Worm (Caenorhabditis elegans) whole organism, late embryonic: Measurements from ENCODE around the gene E04F6.9.

ENCODE experiments used
- C38D4.7 ChIP-seq: fragments of 200-800 bp; sonication (Bioruptor generic); optimal IDR thresholded peaks from 2 replicates; lab custom pipeline; 2018; ENCODE audit warnings: mild to moderate bottlenecking, missing genetic modification characterization, moderate library complexity, missing compliant biosample characterization
- F13H6.1 ChIP-seq: sonication (generic microtip); optimal IDR thresholded peaks from 2 replicates; lab custom pipeline; 2016; ENCODE audit warnings: missing genetic modification characterization, missing compliant biosample characterization
- K02D7.2 ChIP-seq: sonication (generic microtip); optimal IDR thresholded peaks from 2 replicates; lab custom pipeline; 2017; ENCODE audit warnings: mild to moderate bottlenecking, missing genetic modification characterization, missing compliant biosample characterization
- K09A11.1 ChIP-seq: sonication (generic microtip); optimal IDR thresholded peaks from 2 replicates; lab custom pipeline; 2017; ENCODE audit warnings: antibody characterized with exemption, mild to moderate bottlenecking, missing genetic modification characterization, missing compliant biosample characterization; ENCODE audit not compliant: insufficient read depth
- Y22D7AL.16 ChIP-seq: sonication (generic microtip); optimal IDR thresholded peaks from 2 replicates; lab custom pipeline; 2016; ENCODE audit warnings: missing genetic modification characterization, missing compliant biosample characterization
- ceh-19 ChIP-seq: fragments of 200-800 bp; sonication (Bioruptor generic); optimal IDR thresholded peaks from 2 replicates; lab custom pipeline; 2018; ENCODE audit warnings: mild to moderate bottlenecking, missing genetic modification characterization, missing compliant biosample characterization
- ceh-2 ChIP-seq: sonication (generic microtip); optimal IDR thresholded peaks from 2 replicates; lab custom pipeline; 2016; ENCODE audit warnings: missing genotype, missing genetic modification characterization, missing compliant biosample characterization
- ceh-22 ChIP-seq: sonication (generic microtip); optimal IDR thresholded peaks from 2 replicates; lab custom pipeline; 2017; ENCODE audit warnings: missing biosample characterization, missing genetic modification characterization
- ceh-24 ChIP-seq: sonication (generic microtip); optimal IDR thresholded peaks from 2 replicates; lab custom pipeline; 2016; ENCODE audit warnings: mild to moderate bottlenecking, missing genetic modification characterization, missing compliant biosample characterization
- ceh-31 ChIP-seq: sonication (generic microtip); optimal IDR thresholded peaks from 2 replicates; lab custom pipeline; 2016; ENCODE audit warnings: missing genetic modification characterization, missing compliant biosample characterization
- ceh-6 ChIP-seq: fragments of 200-800 bp; sonication (Bioruptor generic); optimal IDR thresholded peaks from 2 replicates; lab custom pipeline; 2018; ENCODE audit warnings: mild to moderate bottlenecking, missing genetic modification characterization, missing compliant biosample characterization
- dmd-4 ChIP-seq: sonication (generic microtip); optimal IDR thresholded peaks from 2 replicates; lab custom pipeline; 2016; ENCODE audit warnings: borderline replicate concordance, missing genetic modification characterization, missing compliant biosample characterization
- dve-1 ChIP-seq: sonication (generic microtip); optimal IDR thresholded peaks from 2 replicates; lab custom pipeline; 2017; ENCODE audit warnings: antibody characterized with exemption, mild to moderate bottlenecking, missing genetic modification characterization, missing compliant biosample characterization
- elt-2 ChIP-seq: sonication (generic microtip); optimal IDR thresholded peaks from 2 replicates; lab custom pipeline; 2016; ENCODE audit warnings: missing genetic modification reagents, missing genetic modification characterization, missing compliant biosample characterization
- elt-4 ChIP-seq: sonication (generic microtip); optimal IDR thresholded peaks from 2 replicates; lab custom pipeline; 2016; ENCODE audit warnings: missing genetic modification characterization, missing compliant biosample characterization
- fax-1 ChIP-seq: sonication (generic microtip); optimal IDR thresholded peaks from 2 replicates; lab custom pipeline; 2016; ENCODE audit warnings: missing genotype, missing genetic modification characterization, missing compliant biosample characterization
- fkh-6 ChIP-seq: sonication (generic microtip); optimal IDR thresholded peaks from 2 replicates; lab custom pipeline; 2016; ENCODE audit warnings: missing genetic modification characterization, missing compliant biosample characterization
- hlh-8 ChIP-seq: sonication (generic microtip); optimal IDR thresholded peaks from 2 replicates; lab custom pipeline; 2016; ENCODE audit warnings: missing genotype, missing genetic modification characterization, missing compliant biosample characterization
- nhr-232 ChIP-seq: sonication (generic microtip); optimal IDR thresholded peaks from 2 replicates; lab custom pipeline; 2016; ENCODE audit warnings: missing genetic modification characterization, missing compliant biosample characterization
- npax-4 ChIP-seq: sonication (generic microtip); optimal IDR thresholded peaks from 2 replicates; lab custom pipeline; 2016; ENCODE audit warnings: missing genetic modification characterization, missing compliant biosample characterization
- odd-2 ChIP-seq: sonication (generic microtip); optimal IDR thresholded peaks from 2 replicates; lab custom pipeline; 2017; ENCODE audit warnings: antibody characterized with exemption, mild to moderate bottlenecking, missing genetic modification characterization, missing compliant biosample characterization
- pag-3 ChIP-seq: sonication (generic microtip); optimal IDR thresholded peaks from 2 replicates; lab custom pipeline; 2016; ENCODE audit warnings: missing compliant biosample characterization, missing genetic modification characterization, borderline replicate concordance
- pax-1 ChIP-seq: fragments of 150-350 bp; optimal IDR thresholded peaks from 2 replicates; lab custom pipeline; 2014; ENCODE audit warnings: missing biosample characterization, missing genetic modification characterization
- sdc-2 ChIP-seq: sonication (generic microtip); optimal IDR thresholded peaks from 2 replicates; lab custom pipeline; 2016; ENCODE audit warnings: missing genotype, missing genetic modification characterization, missing compliant biosample characterization
- tbx-2 ChIP-seq: sonication (generic microtip); optimal IDR thresholded peaks from 2 replicates; lab custom pipeline; 2016; ENCODE audit warnings: missing genetic modification characterization, missing compliant biosample characterization
- tbx-7 ChIP-seq: sonication (generic microtip); optimal IDR thresholded peaks from 2 replicates; lab custom pipeline; 2016; ENCODE audit warnings: missing genotype, missing genetic modification characterization, missing compliant biosample characterization
- ttx-3 ChIP-seq: sonication (generic microtip); optimal IDR thresholded peaks from 2 replicates; lab custom pipeline; 2016; ENCODE audit warnings: missing genetic modification reagents, missing genetic modification characterization, missing compliant biosample characterization
- unc-3 ChIP-seq, 2 experiments: fragments of 200-800 bp in 1 of 2; sonication (Bioruptor generic) in 1 of 2; sonication (generic microtip) in 1 of 2; conservative IDR thresholded peaks in 1 of 2; optimal IDR thresholded peaks in 1 of 2; 2 replicates each; pipeline versions ENCODE4 v1.3.6 to Lab custom; 2016 to 2022; ENCODE audit warnings: missing compliant biosample characterization in 2 of 2, missing genetic modification characterization in 2 of 2, missing genetic modification reagents in 1 of 2
- unc-55 ChIP-seq: sonication (generic microtip); optimal IDR thresholded peaks from 2 replicates; lab custom pipeline; 2017; ENCODE audit warnings: missing biosample characterization, missing genetic modification reagents, missing genetic modification characterization
- unc-86 ChIP-seq: sonication (generic microtip); optimal IDR thresholded peaks from 2 replicates; lab custom pipeline; 2016; ENCODE audit warnings: missing genetic modification characterization, missing compliant biosample characterization

The E04F6.9 gene

DNA sequence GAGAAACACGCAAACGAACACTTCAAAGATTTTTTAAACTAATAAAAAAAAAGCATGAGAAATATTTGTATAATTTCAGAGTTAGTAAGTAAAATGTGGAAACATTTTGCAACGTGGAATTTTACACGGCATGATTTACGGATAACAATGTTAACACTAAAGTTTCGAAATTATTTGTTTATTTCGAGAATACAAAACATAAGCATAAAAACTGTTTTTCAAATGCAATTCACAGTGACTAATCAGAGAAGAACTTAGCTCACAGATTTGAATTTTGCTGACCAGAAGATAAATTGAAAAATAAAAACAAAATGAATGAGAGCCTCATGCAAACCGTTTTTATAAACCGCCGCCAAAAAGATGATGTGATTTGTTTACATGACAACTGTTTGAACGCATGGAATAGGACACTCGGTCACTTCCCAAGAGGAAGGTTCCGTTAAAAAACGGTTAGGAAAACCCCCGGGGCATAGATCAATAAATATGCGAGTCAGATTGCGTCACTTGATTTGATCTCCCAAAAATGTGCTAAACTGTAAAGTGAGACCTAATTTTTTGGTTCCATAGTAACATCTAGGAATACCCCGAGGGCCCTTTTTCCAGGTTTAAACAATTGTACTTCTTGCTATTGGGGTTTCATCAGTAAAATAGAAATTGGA, 14.0 kb upstream of the E04F6.9 start, which contains the start of gene clh-3:
TSS of gene clh-3 (minus strand) at position 51 of the 659 bp plus-strand sequence.
- TF ChIP-seq ceh-24 (tag; lab: Kevin White, UChicago), result no peak
- no peak for TF ChIP-seq unc-3 (GFP tag; conservative IDR thresholded peaks at IDR 0.05; lab: Robert Waterston, UW)
- TF ChIP-seq unc-3 (tag; optimal IDR thresholded peaks at IDR 0.05; lab: Kevin White, UChicago), result no peak
- no peak for TF ChIP-seq ceh-2 (tag; lab: Kevin White, UChicago)
- no peak for TF ChIP-seq fkh-6 (tag; lab: Kevin White, UChicago)
- TF ChIP-seq ceh-31 (tag; lab: Kevin White, UChicago), result no peak
- no peak for TF ChIP-seq ceh-19 (GFP tag; lab: Kevin White, UChicago)
- TF ChIP-seq Y22D7AL.16 (tag; lab: Kevin White, UChicago), result no peak
- no peak for TF ChIP-seq fax-1 (tag; lab: Kevin White, UChicago)
- TF ChIP-seq F13H6.1, result no peak

DNA sequence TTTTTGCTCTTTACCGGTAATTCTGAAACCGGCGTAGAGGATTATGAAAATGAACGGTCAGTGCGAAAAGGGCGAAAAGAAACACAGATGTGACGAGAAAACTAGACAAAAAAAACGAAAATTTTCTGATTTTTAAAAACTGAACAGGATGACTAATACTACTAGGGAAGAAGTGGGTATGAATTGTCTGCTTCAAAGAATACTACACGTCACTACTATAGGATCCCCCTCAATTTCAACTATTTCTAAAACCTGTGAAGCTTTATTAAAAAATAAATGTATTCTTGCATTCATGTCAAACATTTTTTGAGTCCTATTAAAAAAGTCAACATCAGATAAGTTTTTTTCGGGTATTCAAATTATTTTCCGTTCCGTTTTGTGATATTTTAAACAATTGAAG, 12.1 kb upstream of the E04F6.9 start:
- TF ChIP-seq elt-4 (tag; lab: Kevin White, UChicago), result no peak

DNA sequence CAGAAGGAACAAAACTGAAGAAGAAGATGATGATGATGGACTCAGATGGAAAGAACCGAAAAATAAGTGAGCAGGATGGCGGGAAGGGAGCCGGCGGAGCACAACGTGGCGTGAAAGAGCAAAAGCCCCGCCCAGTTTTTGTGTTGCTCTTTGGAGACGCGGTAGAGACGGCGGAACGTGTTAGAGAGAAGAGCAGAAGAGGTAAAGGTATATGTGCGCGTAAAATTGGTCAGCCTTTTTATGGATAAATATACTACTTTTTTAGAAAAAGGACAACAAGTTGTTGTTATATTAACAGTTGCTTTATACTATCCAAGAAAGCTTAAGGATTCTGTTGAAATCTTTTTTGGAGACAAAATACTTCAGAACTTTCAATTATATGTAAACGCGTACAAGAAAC, 5.1 kb upstream of the E04F6.9 start, which contains the start of gene E04F6.10:
TSS of gene E04F6.10 (minus strand) at position 101 of the 400 bp plus-strand sequence.
- TF ChIP-seq tbx-7 (no peak), fax-1 (tag; lab: Kevin White, UChicago) (no peak), dmd-4 (tag; lab: Kevin White, UChicago) (no peak), K02D7.2 (tag; lab: Kevin White, UChicago) (no peak), pax-1 (tag; lab: Kevin White, UChicago) (no peak), npax-4 (no peak), pag-3 (tag; lab: Kevin White, UChicago) (no peak), F13H6.1 (no peak), sdc-2 (tag; lab: Kevin White, UChicago) (no peak), unc-55 (no peak), tbx-2 (no peak), unc-86 (tag; lab: Kevin White, UChicago) (no peak), odd-2 (tag; lab: Kevin White, UChicago) (no peak)
- TF ChIP-seq, all 69 proteins: peak for 0

DNA sequence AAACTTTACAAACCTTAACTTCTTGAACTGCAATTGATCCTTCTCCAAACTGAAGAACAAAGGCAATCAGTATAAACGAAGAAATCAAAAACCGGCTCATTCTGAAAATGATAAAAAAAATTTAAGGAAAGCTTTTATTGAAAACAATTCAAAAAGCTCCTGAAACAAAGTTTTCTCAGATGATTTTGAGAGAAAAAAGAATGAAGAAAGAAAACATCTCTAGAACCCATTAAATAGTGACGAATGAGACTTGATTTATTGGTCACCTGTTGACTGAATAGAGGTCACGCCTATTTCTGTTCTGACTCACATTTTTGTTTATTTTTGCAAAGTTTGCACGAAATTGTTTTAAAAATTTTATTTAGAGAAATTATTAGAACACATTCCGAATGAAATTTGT, 679 bp downstream of the E04F6.9 start, which contains the start of gene E04F6.8:
TSS of gene E04F6.8 (minus strand) at position 101 of the 400 bp plus-strand sequence.
- TF ChIP-seq pag-3 (tag; lab: Kevin White, UChicago), result no peak
- TF ChIP-seq elt-2 (tag; lab: Kevin White, UChicago), result no peak
- TF ChIP-seq tbx-7, result no peak
- TF ChIP-seq ttx-3 (tag; lab: Kevin White, UChicago), result no peak
- no peak for TF ChIP-seq hlh-8
- TF ChIP-seq nhr-232 (tag; lab: Kevin White, UChicago), result no peak
- TF ChIP-seq F13H6.1, result no peak
- no peak for TF ChIP-seq C38D4.7 (GFP tag; lab: Kevin White, UChicago)
- TF ChIP-seq ceh-24 (tag; lab: Kevin White, UChicago), result no peak
- no peak for TF ChIP-seq K02D7.2 (tag; lab: Kevin White, UChicago)
- TF ChIP-seq dve-1 (tag; lab: Kevin White, UChicago), result no peak
- TF ChIP-seq pax-1 (tag; lab: Kevin White, UChicago), result no peak
- no peak for TF ChIP-seq sdc-2 (tag; lab: Kevin White, UChicago)
- TF ChIP-seq ceh-6 (GFP tag; lab: Kevin White, UChicago), result no peak
- TF ChIP-seq ceh-19 (GFP tag; lab: Kevin White, UChicago), result no peak
- no peak for TF ChIP-seq K09A11.1 (tag; lab: Kevin White, UChicago)

ce11 chrII:7210187-7210586, 1.8 kb downstream of the E04F6.9 start, which contains the start of gene E04F6.15:
Gene E04F6.15 (minus strand): TSS chrII:7210287.
- no peak for TF ChIP-seq ceh-22 (tag; lab: Kevin White, UChicago)
- no peak for TF ChIP-seq pax-1 (tag; lab: Kevin White, UChicago)
- TF ChIP-seq, all 69 proteins: peak for 0
